Fruit fly (Drosophila melanogaster): ENCODE data around the gene Cog8.

- TF ChIP-seq Met (GFP tag; optimal IDR thresholded peaks at IDR 0.05) (no peak), CG3919 (GFP tag; optimal IDR thresholded peaks at IDR 0.05) (no peak), esn (GFP tag; optimal IDR thresholded peaks at IDR 0.05) (no peak), CG34406 (GFP tag; optimal IDR thresholded peaks at IDR 0.05) (no peak), CG6854 (GFP tag; optimal IDR thresholded peaks at IDR 0.05) (no peak), CG9139 (GFP tag; optimal IDR thresholded peaks at IDR 0.05) (no peak), OdsH (GFP tag; optimal IDR thresholded peaks at IDR 0.05) (no peak), CG1621 (tag; optimal IDR thresholded peaks at IDR 0.05) (no peak), net (GFP tag; optimal IDR thresholded peaks at IDR 0.05) (no peak), Hr39 (GFP tag; optimal IDR thresholded peaks at IDR 0.05) (no peak), svp (GFP tag) (no peak), CG11762 (GFP tag; optimal IDR thresholded peaks at IDR 0.05; ENCODE audit: insufficient read depth) (no peak)
Measured at dm6 chr2L:11488465-11489037, 10.2 kb downstream of the Cog8 start.
